Worm (Caenorhabditis elegans) whole organism, L4/young adult: Measurements from ENCODE around the gene slo-2.

ENCODE experiments used
- W03F9.2 ChIP-seq: fragments of 150-350 bp; optimal IDR thresholded peaks from 2 replicates; lab custom pipeline; 2014; ENCODE audit warnings: missing biosample characterization, missing genetic modification characterization
- dao-5 ChIP-seq: sonication (generic microtip); optimal IDR thresholded peaks from 2 replicates; lab custom pipeline; 2016; ENCODE audit warnings: missing genotype, missing genetic modification characterization, moderate library complexity, missing compliant biosample characterization
- him-1 ChIP-seq: sonication (generic microtip); optimal IDR thresholded peaks from 2 replicates; lab custom pipeline; 2016; ENCODE audit warnings: missing genotype, missing genetic modification reagents, missing genetic modification characterization, missing compliant biosample characterization

slo-2 gene

ce11 chrX:11411675-11412074 lies 5.9 kb upstream of the slo-2 start:
- TF ChIP-seq him-1 (tag; lab: Kevin White, UChicago) (no peak), dao-5 (no peak), W03F9.2 (tag; lab: Kevin White, UChicago) (no peak)

ce11 chrX:11409457-11409856 lies 3.7 kb upstream of the slo-2 start:
- TF ChIP-seq W03F9.2 (tag; lab: Kevin White, UChicago) = peak; percentile 36
- no peak for TF ChIP-seq him-1 (tag; lab: Kevin White, UChicago)
- TF ChIP-seq dao-5 = no peak

DNA sequence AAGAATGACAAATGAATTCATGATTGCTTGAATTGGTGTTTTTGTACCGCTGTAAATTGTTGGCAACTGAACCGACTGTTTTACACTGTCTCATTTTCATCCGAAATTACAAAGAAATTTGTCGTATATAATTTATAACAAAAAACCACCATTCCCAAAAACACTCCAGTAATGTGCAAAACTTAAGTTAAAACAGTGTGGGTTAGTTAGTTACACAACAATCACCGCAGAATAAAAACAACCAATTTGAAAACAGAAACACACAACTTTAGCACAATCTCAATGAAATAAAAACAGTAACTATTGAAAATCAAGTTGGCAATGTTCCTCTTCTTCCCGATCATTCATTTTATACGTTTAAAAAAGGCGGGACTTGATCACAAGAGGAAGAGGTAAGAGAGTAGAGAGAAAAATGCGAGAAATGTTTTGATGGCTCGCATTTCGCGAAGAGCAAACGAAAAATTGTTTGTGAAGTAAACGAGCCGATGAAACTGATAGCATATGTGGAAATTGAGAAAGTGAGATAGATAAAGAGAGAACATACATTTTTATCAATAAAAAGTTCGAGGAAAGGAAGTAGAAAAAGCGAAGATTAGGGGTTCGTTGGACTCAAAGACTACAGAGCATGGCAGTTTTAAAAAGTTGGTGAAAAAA lies 2.1 kb upstream of the slo-2 start, which contains the start of gene F08B12.4:
F08B12.4 (minus strand) TSS at position 51 of the 654 bp plus-strand sequence.
- TF ChIP-seq W03F9.2 (tag; lab: Kevin White, UChicago) = no peak
- TF ChIP-seq him-1 (tag; lab: Kevin White, UChicago) = no peak
- TF ChIP-seq dao-5 = no peak

ce11 chrX:11406784-11407183 lies 1.1 kb upstream of the slo-2 start:
- TF ChIP-seq W03F9.2 (tag; lab: Kevin White, UChicago) (no peak), him-1 (tag; lab: Kevin White, UChicago) (no peak)

ce11 chrX:11400467-11401184 lies 5.1 kb downstream of the slo-2 start:
- no peak for TF ChIP-seq dao-5
- no peak for TF ChIP-seq him-1 (tag; lab: Kevin White, UChicago)
- no peak for TF ChIP-seq W03F9.2 (tag; lab: Kevin White, UChicago)

- no peak for TF ChIP-seq dao-5
- no peak for TF ChIP-seq him-1 (tag; lab: Kevin White, UChicago)
- TF ChIP-seq W03F9.2 (tag; lab: Kevin White, UChicago) = no peak
Measured at ce11 chrX:11392924-11393323, 12.8 kb downstream of the slo-2 start, which contains the start of gene prx-12. Gene prx-12, plus strand, starts transcription at chrX:11393294.

- TF ChIP-seq W03F9.2 (tag; lab: Kevin White, UChicago) = no peak
- no peak for TF ChIP-seq him-1 (tag; lab: Kevin White, UChicago)
- TF ChIP-seq dao-5 = no peak
Measured at ce11 chrX:11387723-11388330, 17.9 kb downstream of the slo-2 start.

ce11 chrX:11386903-11387302 lies 18.8 kb downstream of the slo-2 start:
- no peak for TF ChIP-seq W03F9.2 (tag; lab: Kevin White, UChicago)
- no peak for TF ChIP-seq dao-5
- no peak for TF ChIP-seq him-1 (tag; lab: Kevin White, UChicago)

DNA sequence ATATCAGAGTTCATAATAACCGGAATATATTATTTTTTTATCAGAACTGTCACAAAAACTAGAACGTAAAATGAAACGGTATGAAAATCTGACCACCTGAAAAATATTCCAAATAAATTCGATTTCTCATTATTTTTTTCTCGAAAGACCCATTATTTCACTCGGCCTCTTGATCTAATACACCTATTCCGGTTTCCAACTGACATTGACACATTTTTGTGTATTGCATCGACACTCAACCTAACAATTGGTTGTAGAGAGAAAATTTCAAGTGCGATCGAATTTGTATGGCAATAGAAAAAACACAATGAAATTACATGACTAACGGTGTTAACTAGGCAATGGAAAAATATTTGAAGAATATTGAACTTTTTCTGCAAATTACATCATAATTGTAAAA lies 19.8 kb downstream of the slo-2 start:
- TF ChIP-seq him-1 (tag; lab: Kevin White, UChicago) (no peak), W03F9.2 (tag; lab: Kevin White, UChicago) (no peak), dao-5 (no peak)

DNA sequence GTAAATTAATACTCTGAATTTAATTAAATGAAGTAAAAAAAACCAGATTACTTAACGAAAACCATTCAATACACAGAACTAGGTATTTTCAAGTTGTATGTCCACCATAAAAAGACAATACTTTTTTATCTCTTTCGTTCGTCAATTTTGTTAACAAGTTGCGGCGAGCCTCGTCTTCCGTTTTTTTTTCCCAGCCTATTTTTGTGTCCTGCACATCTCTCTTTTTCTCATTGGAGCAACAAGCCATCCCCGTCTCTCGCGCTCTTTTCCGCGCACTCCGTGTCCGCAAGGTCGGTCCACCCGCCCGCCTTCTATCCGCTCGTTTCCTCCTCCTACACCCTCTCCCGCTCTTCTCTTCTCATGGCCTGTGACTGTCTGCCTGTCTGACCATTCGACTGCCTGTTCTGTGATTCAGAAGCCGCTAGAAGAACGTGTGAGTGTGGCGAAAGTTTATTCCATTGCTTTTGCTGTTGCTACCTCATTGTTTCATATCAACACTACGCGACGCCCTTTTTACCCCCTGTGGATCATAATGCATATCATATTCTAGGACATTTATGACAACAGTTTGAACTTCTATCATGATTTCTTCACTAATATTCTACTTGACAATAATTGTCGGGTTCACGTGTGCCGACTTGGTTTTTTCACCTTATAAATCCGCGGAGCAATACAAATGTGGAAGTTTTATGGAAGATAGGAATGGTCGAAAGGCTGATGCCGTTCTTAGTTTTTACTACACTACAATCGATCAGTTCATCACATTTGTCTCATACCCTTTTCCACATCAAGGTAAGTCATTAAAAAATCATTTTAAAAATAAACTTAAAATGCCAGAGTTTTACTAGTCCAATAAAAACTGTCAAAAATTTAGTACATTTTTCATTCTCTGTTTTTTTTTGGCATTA lies 20.9 kb downstream of the slo-2 start, which contains the start of the genes F08B12.11 and prmn-1:
F08B12.11 (plus strand) TSS at position 521 of the 908 bp plus-strand sequence.
prmn-1 (plus strand) TSS at position 551 of the 908 bp plus-strand sequence.
- no peak for TF ChIP-seq W03F9.2 (tag; lab: Kevin White, UChicago)
- TF ChIP-seq dao-5 = no peak
- no peak for TF ChIP-seq him-1 (tag; lab: Kevin White, UChicago)

ce11 chrX:11383359-11383758 lies 22.4 kb downstream of the slo-2 start:
- TF ChIP-seq him-1 (tag; lab: Kevin White, UChicago) (no peak), W03F9.2 (tag; lab: Kevin White, UChicago) (no peak), dao-5 (no peak)

ce11 chrX:11379135-11379781 lies 26.5 kb downstream of the slo-2 start:
- TF ChIP-seq dao-5 (no peak), him-1 (tag; lab: Kevin White, UChicago) (peak; percentile 8)

- TF ChIP-seq W03F9.2 (tag; lab: Kevin White, UChicago) (no peak), dao-5 (no peak), him-1 (tag; lab: Kevin White, UChicago) (no peak)
Measured at ce11 chrX:11377370-11377769, 28.4 kb downstream of the slo-2 start, which contains the start of gene tni-1. Gene tni-1, minus strand, starts transcription at chrX:11377470.
